Fruit fly (Drosophila melanogaster) whole organism, embryonic: Measurements from ENCODE around the gene Ir75b.

Source experiments
- CG16815 ChIP-seq: fragments of 200-800 bp; sonication (Bioruptor generic); optimal IDR thresholded peaks from 3 replicates; lab custom pipeline; 2017; ENCODE audit warnings: missing biosample characterization, mild to moderate bottlenecking, missing genetic modification characterization
- CG30431 ChIP-seq: fragments of 200-800 bp; sonication (Bioruptor generic); optimal IDR thresholded peaks from 2 replicates; lab custom pipeline; 2017; ENCODE audit warnings: missing biosample characterization, missing genetic modification characterization
- HLH54F ChIP-seq: fragments of 200-800 bp; sonication (Bioruptor generic); optimal IDR thresholded peaks from 3 replicates; lab custom pipeline; 2016; ENCODE audit warnings: missing biosample characterization, missing genetic modification characterization
- Jarid2 ChIP-seq: fragments of 200-800 bp; sonication (Bioruptor generic); optimal IDR thresholded peaks from 3 replicates; lab custom pipeline; 2017; ENCODE audit warnings: mild to moderate bottlenecking, missing biosample characterization, missing genetic modification reagents, missing genetic modification characterization
- NfI ChIP-seq: fragments of 200-800 bp; sonication (Bioruptor generic); optimal IDR thresholded peaks from 3 replicates; lab custom pipeline; 2018; ENCODE audit warnings: missing biosample characterization, mild to moderate bottlenecking, missing genetic modification characterization, moderate library complexity
- btn ChIP-seq: fragments of 200-800 bp; sonication (Bioruptor generic); optimal IDR thresholded peaks from 2 replicates; lab custom pipeline; 2016; ENCODE audit warnings: missing biosample characterization, missing genetic modification characterization
- dysf ChIP-seq: fragments of 200-800 bp; sonication (Bioruptor generic); IDR thresholded peaks from 3 replicates; pipeline ENCODE4 v1.3.6; 2022; ENCODE audit warnings: missing biosample characterization, missing genetic modification characterization
- ewg ChIP-seq: fragments of 200-800 bp; sonication (Bioruptor generic); optimal IDR thresholded peaks from 3 replicates; lab custom pipeline; 2017; ENCODE audit warnings: mild to moderate bottlenecking, missing biosample characterization, missing genetic modification reagents, missing genetic modification characterization
- grn ChIP-seq: fragments of 200-800 bp; sonication (Bioruptor generic); optimal IDR thresholded peaks from 3 replicates; lab custom pipeline; 2017; ENCODE audit warnings: missing biosample characterization, missing genetic modification characterization
- nerfin-1 ChIP-seq: fragments of 200-800 bp; sonication (Bioruptor generic); optimal IDR thresholded peaks from 3 replicates; lab custom pipeline; 2019; ENCODE audit warnings: missing biosample characterization, mild to moderate bottlenecking, missing genetic modification characterization, moderate library complexity

DNA sequence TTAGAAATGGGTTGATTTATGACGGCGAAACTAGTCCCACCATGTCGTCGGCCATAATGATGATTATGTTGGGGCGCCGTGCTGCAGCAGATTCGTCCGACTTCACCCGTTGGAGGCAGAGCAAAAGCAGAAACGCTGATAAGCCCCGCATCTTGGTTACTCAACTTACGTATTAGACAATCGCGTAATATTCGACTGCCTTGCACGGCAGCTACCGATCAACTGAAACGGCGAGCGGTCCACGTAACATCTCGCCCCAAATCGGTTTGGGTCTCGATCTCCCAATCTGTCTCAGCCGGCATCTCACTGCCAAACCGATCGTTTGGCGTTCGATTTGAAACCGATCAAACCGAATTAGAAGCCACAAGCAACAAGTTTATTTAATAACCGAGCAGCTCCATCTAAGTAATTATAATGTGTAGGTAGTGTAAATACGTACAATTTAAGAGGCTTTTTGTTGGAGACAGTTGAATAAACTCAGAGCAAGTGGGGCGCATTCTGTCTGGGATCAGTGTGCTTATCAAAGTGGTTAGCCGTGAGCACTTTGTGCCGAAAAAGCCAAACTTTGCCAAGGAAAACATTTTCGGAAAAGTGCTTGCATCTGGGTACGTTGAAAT, 11.3 kb downstream of the Ir75b start, which contains the start of gene CG32191:
- TF ChIP-seq nerfin-1 (tag; lab: Kevin White, UChicago), result no peak
- no peak for TF ChIP-seq CG16815 (GFP tag; lab: Kevin White, UChicago)
- TF ChIP-seq btn (GFP tag; lab: Kevin White, UChicago), result no peak
- TF ChIP-seq ewg, result no peak
- no peak for TF ChIP-seq HLH54F (GFP tag; lab: Kevin White, UChicago)
- no peak for TF ChIP-seq dysf
- TF ChIP-seq grn (GFP tag; lab: Kevin White, UChicago), result no peak
- TF ChIP-seq Jarid2 (GFP tag; lab: Kevin White, UChicago), result peak; percentile 27
- no peak for TF ChIP-seq NfI (GFP tag; lab: Kevin White, UChicago)
- TF ChIP-seq CG30431 (GFP tag; lab: Kevin White, UChicago), result no peak
